Worm (Caenorhabditis elegans) whole organism, mixed stage, embryonic: Measurements from ENCODE around the gene ula-1.

Source experiments
- M03D4.4 ChIP-seq: sonication (generic microtip); optimal IDR thresholded peaks from 2 replicates; lab custom pipeline; 2017; ENCODE audit warnings: mild to moderate bottlenecking, missing genetic modification characterization, missing compliant biosample characterization
- blmp-1 ChIP-seq: fragments of 150-350 bp; optimal IDR thresholded peaks from 2 replicates; lab custom pipeline; 2014; ENCODE audit warnings: missing biosample characterization, missing genetic modification characterization
- ceh-83 ChIP-seq: fragments of 200-800 bp; sonication (Bioruptor generic); optimal IDR thresholded peaks from 2 replicates; lab custom pipeline; 2018; ENCODE audit warnings: mild to moderate bottlenecking, missing genetic modification characterization, missing compliant biosample characterization
- elt-3 ChIP-seq: fragments of 150-350 bp; optimal IDR thresholded peaks from 2 replicates; lab custom pipeline; 2014; ENCODE audit warnings: missing biosample characterization, missing genetic modification characterization
- hlh-1 ChIP-seq: fragments of 150-350 bp; optimal IDR thresholded peaks from 2 replicates; lab custom pipeline; 2014; ENCODE audit warnings: missing biosample characterization, missing genetic modification reagents, missing genetic modification characterization
- mep-1 ChIP-seq: fragments of 150-350 bp; optimal IDR thresholded peaks from 2 replicates; lab custom pipeline; 2017; ENCODE audit warnings: missing biosample characterization, missing genetic modification reagents, missing genetic modification characterization, inconsistent platforms
- nhr-12 ChIP-seq: fragments of 150-350 bp; optimal IDR thresholded peaks from 2 replicates; lab custom pipeline; 2014; ENCODE audit warnings: missing biosample characterization, missing genetic modification characterization
- zip-8 ChIP-seq: fragments of 150-350 bp; optimal IDR thresholded peaks from 2 replicates; lab custom pipeline; 2014; ENCODE audit warnings: missing biosample characterization, missing genetic modification characterization

ula-1 gene

DNA sequence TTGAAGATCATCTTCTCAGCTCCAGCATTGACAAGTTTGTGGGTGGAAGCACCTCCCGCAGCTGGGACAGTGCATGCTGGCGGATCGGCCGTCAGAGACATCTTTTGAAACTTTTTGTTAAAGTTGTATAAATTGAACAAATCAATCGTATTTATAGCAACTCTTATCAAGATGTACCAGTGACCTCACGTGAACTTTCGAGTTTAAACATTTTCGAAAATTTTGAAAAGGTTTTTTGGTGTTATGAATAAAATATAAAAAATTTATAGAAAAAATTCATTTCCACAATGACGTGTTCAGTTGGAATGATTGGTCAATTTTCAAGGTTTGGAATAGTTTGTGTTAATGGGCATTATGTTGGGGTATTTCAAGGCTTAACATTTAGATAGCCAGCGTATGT is 51.5 kb downstream of the ula-1 start, which contains the start of the genes msd-4 and C35D10.3:
msd-4 (minus strand) TSS at position 101 of the 400 bp plus-strand sequence.
C35D10.3 (plus strand) TSS at position 279 of the 400 bp plus-strand sequence.
- no peak for TF ChIP-seq zip-8 (tag; lab: Kevin White, UChicago)
- no peak for TF ChIP-seq nhr-12 (tag; lab: Kevin White, UChicago)
- no peak for TF ChIP-seq ceh-83
- TF ChIP-seq elt-3 (tag; lab: Kevin White, UChicago): no peak
- no peak for TF ChIP-seq hlh-1 (tag; lab: Kevin White, UChicago)
- no peak for TF ChIP-seq blmp-1 (tag; lab: Kevin White, UChicago)
- TF ChIP-seq mep-1 (tag; lab: Kevin White, UChicago): no peak
- no peak for TF ChIP-seq M03D4.4 (tag; lab: Kevin White, UChicago)
